Fruit fly (Drosophila melanogaster) whole organism: ENCODE results near the gene Ten-m.

ENCODE experiments used
- CG8478 ChIP-seq: fragments of >200 bp; optimal IDR thresholded peaks from 2 replicates; lab custom pipeline; 2018; ENCODE audit warnings: inconsistent platforms
- Dll ChIP-seq: fragments of >200 bp; optimal IDR thresholded peaks from 2 replicates; lab custom pipeline; 2017
- EcR ChIP-seq, 2 experiments: fragments of >200 bp; optimal IDR thresholded peaks; 2 replicates each; lab custom pipeline; 2017; ENCODE audit warnings: missing biosample characterization in 2 of 2, missing genetic modification characterization in 2 of 2, missing genetic modification reagents in 2 of 2
- pan ChIP-seq: fragments of >200 bp; optimal IDR thresholded peaks from 2 replicates; lab custom pipeline; 2017
- usp ChIP-seq: fragments of >200 bp; optimal IDR thresholded peaks from 2 replicates; lab custom pipeline; 2017; ENCODE audit warnings: missing biosample characterization, missing genetic modification characterization, mixed read lengths

- TF ChIP-seq CG8478 (lab: Kevin White, UChicago) (no peak), usp (GFP tag; lab: Kevin White, UChicago) (no peak), Dll (lab: Kevin White, UChicago) (no peak), pan (lab: Kevin White, UChicago) (no peak), EcR (GFP tag; optimal IDR thresholded peaks at IDR 0.05; lab: Kevin White, UChicago) (peak in 1 of 2 experiments; percentile 48)
These were observed 38.1 kb downstream of the Ten-m start for dm6 chr3L:22369467-22370018.
